Fruit fly (Drosophila melanogaster): ENCODE measurements around the gene mab-21.
A peak's percentile ranks its signal among the peaks of the same experiment; 100 is the strongest.

The mab-21 gene

dm6 chrX:5980883-5981282 is 32.1 kb downstream of the mab-21 start (continued):
- TF ChIP-seq CG14014 (GFP tag; IDR thresholded peaks at IDR 0.05) (peak; percentile 83), org-1 (GFP tag; optimal IDR thresholded peaks at IDR 0.05) (peak; percentile 69), Rx (GFP tag; IDR thresholded peaks at IDR 0.05) (peak; percentile 60), sob (GFP tag; IDR thresholded peaks at IDR 0.05) (peak; percentile 82), abd-A (tag; optimal IDR thresholded peaks at IDR 0.05) (peak; percentile 59), CG10543 (GFP tag; optimal IDR thresholded peaks at IDR 0.05) (peak; percentile 26), CG18619 (GFP tag; optimal IDR thresholded peaks at IDR 0.05) (peak; percentile 64), CG10462 (GFP tag; optimal IDR thresholded peaks at IDR 0.05) (no peak), CG13424 (tag; optimal IDR thresholded peaks at IDR 0.05) (peak; percentile 74), crol (GFP tag; IDR thresholded peaks at IDR 0.05) (peak; percentile 65), chinmo (GFP tag; IDR thresholded peaks at IDR 0.05; ENCODE audit: partially characterized antibody) (no peak), HLH3B (GFP tag; IDR thresholded peaks at IDR 0.05) (peak; percentile 75), wor (GFP tag; IDR thresholded peaks at IDR 0.05) (0 out of 2 replicates have a peak, but pooled peaks have one; percentile 30), vnd (GFP tag; IDR thresholded peaks at IDR 0.05; ENCODE audit: partially characterized antibody) (no peak), Awh (GFP tag; IDR thresholded peaks at IDR 0.05) (peak; percentile 61; the same call in 1 of the 2 replicates), Sox102F (GFP tag; optimal IDR thresholded peaks at IDR 0.05) (peak; percentile 79), CG2712 (tag; optimal IDR thresholded peaks at IDR 0.05) (peak; percentile 75), sisA (GFP tag; IDR thresholded peaks at IDR 0.05) (peak; percentile 73), dmrt11E (tag; optimal IDR thresholded peaks at IDR 0.05) (peak; percentile 5), CG1792 (GFP tag; optimal IDR thresholded peaks at IDR 0.05) (no peak), tin (GFP tag; optimal IDR thresholded peaks at IDR 0.05) (peak; percentile 51), CG2202 (tag; optimal IDR thresholded peaks at IDR 0.05) (no peak), CG12299 (tag; optimal IDR thresholded peaks at IDR 0.05) (peak; percentile 50), dmrt99B (tag; optimal IDR thresholded peaks at IDR 0.05) (peak; percentile 81), dysf (GFP tag; IDR thresholded peaks at IDR 0.05) (peak; percentile 89), ems (GFP tag; optimal IDR thresholded peaks at IDR 0.05) (peak; percentile 58), sug (tag; optimal IDR thresholded peaks at IDR 0.05) (peak; percentile 76), salm (tag; optimal IDR thresholded peaks at IDR 0.05) (peak; percentile 59), al (GFP tag; IDR thresholded peaks at IDR 0.05) (peak; percentile 73), scrt (GFP tag; optimal IDR thresholded peaks at IDR 0.05) (peak; percentile 67), Max (GFP tag; optimal IDR thresholded peaks at IDR 0.05) (peak; percentile 50), pan (optimal IDR thresholded peaks at IDR 0.05) (no peak), pan (GFP tag; optimal IDR thresholded peaks at IDR 0.05 in 1 of 2, IDR thresholded peaks at IDR 0.05 in 1 of 2) (peak in 1 of 2 experiments; percentile 90), CG2678 (tag; optimal IDR thresholded peaks at IDR 0.05) (peak; percentile 88), stwl (tag; optimal IDR thresholded peaks at IDR 0.05) (no peak), B-H2 (GFP tag; optimal IDR thresholded peaks at IDR 0.05) (no peak), CrebB (tag; optimal IDR thresholded peaks at IDR 0.05) (peak; percentile 70), CG7556 (GFP tag; optimal IDR thresholded peaks at IDR 0.05) (peak; percentile 77), Hmx (GFP tag; optimal IDR thresholded peaks at IDR 0.05) (peak; percentile 15), CG31224 (GFP tag; IDR thresholded peaks at IDR 0.05) (peak; percentile 71), Bteb2 (GFP tag; optimal IDR thresholded peaks at IDR 0.05) (peak; percentile 55), Atf3 (GFP tag; optimal IDR thresholded peaks at IDR 0.05) (peak; percentile 9), CG11456 (GFP tag; IDR thresholded peaks at IDR 0.05) (peak; percentile 81), lmd (GFP tag; IDR thresholded peaks at IDR 0.05) (peak; percentile 87), stc (GFP tag; IDR thresholded peaks at IDR 0.05) (peak; percentile 82), MBD-R2 (GFP tag; IDR thresholded peaks at IDR 0.05) (peak; percentile 73; the same call in 1 of the 2 replicates), CG12659 (GFP tag; optimal IDR thresholded peaks at IDR 0.05) (peak; percentile 66), Lhr (GFP tag; optimal IDR thresholded peaks at IDR 0.05) (no peak), Bdp1 (GFP tag; optimal IDR thresholded peaks at IDR 0.05) (no peak), CG18764 (GFP tag; optimal IDR thresholded peaks at IDR 0.05) (peak; percentile 43), zfh1 (GFP tag; IDR thresholded peaks at IDR 0.05) (peak; percentile 81), row (GFP tag; IDR thresholded peaks at IDR 0.05) (peak; percentile 88)
